Worm (Caenorhabditis elegans) whole organism, L4 larva: ENCODE measurements around the gene cest-17.

Source experiments
- F10B5.3 ChIP-seq: sonication (generic microtip); optimal IDR thresholded peaks from 2 replicates; lab custom pipeline; 2016; ENCODE audit warnings: mild to moderate bottlenecking, missing genetic modification characterization, missing compliant biosample characterization
- F26F4.8 ChIP-seq: fragments of 200-800 bp; sonication (Bioruptor generic); conservative IDR thresholded peaks from 2 replicates; pipeline ENCODE4 v1.3.6; 2022; ENCODE audit warnings: missing genetic modification characterization, missing compliant biosample characterization
- F37D6.2 ChIP-seq: sonication (generic microtip); optimal IDR thresholded peaks from 2 replicates; lab custom pipeline; 2016; ENCODE audit warnings: mild to moderate bottlenecking, missing genetic modification characterization, missing compliant biosample characterization
- T20F7.1 ChIP-seq: fragments of 200-800 bp; sonication (Bioruptor generic); optimal IDR thresholded peaks from 2 replicates; lab custom pipeline; 2018; ENCODE audit warnings: mild to moderate bottlenecking, missing genetic modification characterization, missing compliant biosample characterization
- T26A8.4 ChIP-seq: fragments of 200-800 bp; sonication (Bioruptor generic); IDR thresholded peaks from 2 replicates; pipeline ENCODE4 v1.3.6; 2022; ENCODE audit warnings: missing genetic modification characterization, missing compliant biosample characterization
- Y48G9A.11 ChIP-seq: fragments of 200-800 bp; sonication (Bioruptor generic); IDR thresholded peaks from 2 replicates; pipeline ENCODE4 v1.3.6; 2022; ENCODE audit warnings: missing genetic modification reagents, missing genetic modification characterization, missing compliant biosample characterization
- ZK546.5 ChIP-seq, 2 experiments: sonication (generic microtip); optimal IDR thresholded peaks; 2 replicates each; lab custom pipeline; 2017; ENCODE audit warnings: missing biosample characterization in 2 of 2, missing genetic modification characterization in 2 of 2
- aha-1 ChIP-seq: fragments of 150-350 bp; peaks from one replicate; lab custom pipeline; 2014; ENCODE audit warnings: missing biosample characterization, missing genetic modification characterization
- arid-1 ChIP-seq: fragments of 200-800 bp; sonication (Bioruptor generic); conservative IDR thresholded peaks from 2 replicates; pipeline ENCODE4 v1.3.6; 2022; ENCODE audit warnings: missing genetic modification reagents, missing genetic modification characterization, missing compliant biosample characterization
- attf-4 ChIP-seq: sonication (generic microtip); optimal IDR thresholded peaks from 3 replicates; lab custom pipeline; 2017; ENCODE audit warnings: missing biosample characterization, missing genetic modification characterization
- ceh-28 ChIP-seq: fragments of 150-350 bp; optimal IDR thresholded peaks from 2 replicates; lab custom pipeline; 2014; ENCODE audit warnings: missing biosample characterization, missing genetic modification reagents, missing genetic modification characterization
- ceh-32 ChIP-seq: sonication (generic microtip); optimal IDR thresholded peaks from 2 replicates; lab custom pipeline; 2016; ENCODE audit warnings: mild to moderate bottlenecking, missing genetic modification characterization, missing compliant biosample characterization; ENCODE audit not compliant: poor library complexity
- daf-12 ChIP-seq: fragments of 150-350 bp; optimal IDR thresholded peaks from 2 replicates; lab custom pipeline; 2014; ENCODE audit warnings: missing biosample characterization, missing genetic modification reagents, missing genetic modification characterization
- daf-16 ChIP-seq, 3 experiments: sonication (generic microtip); optimal IDR thresholded peaks; 2 replicates each; lab custom pipeline; 2016 to 2017; ENCODE audit warnings: missing genetic modification characterization in 3 of 3, missing genetic modification reagents in 3 of 3, mild to moderate bottlenecking in 2 of 3, missing compliant biosample characterization in 2 of 3, missing biosample characterization in 1 of 3, moderate library complexity in 1 of 3
- daf-19 ChIP-seq: fragments of 200-800 bp; sonication (Bioruptor generic); conservative IDR thresholded peaks from 2 replicates; pipeline ENCODE4 v1.3.6; 2022; ENCODE audit warnings: missing genetic modification characterization, missing compliant biosample characterization
- dmd-6 ChIP-seq: fragments of 200-800 bp; sonication (Bioruptor generic); IDR thresholded peaks from 2 replicates; pipeline ENCODE4 v1.3.6; 2022; ENCODE audit warnings: missing genetic modification reagents, missing genetic modification characterization, missing compliant biosample characterization
- dmd-9 ChIP-seq: fragments of 200-800 bp; sonication (Bioruptor generic); IDR thresholded peaks from 2 replicates; pipeline ENCODE4 v1.3.6; 2022; ENCODE audit warnings: missing genetic modification reagents, missing genetic modification characterization, missing compliant biosample characterization
- dve-1 ChIP-seq: sonication (generic microtip); optimal IDR thresholded peaks from 2 replicates; lab custom pipeline; 2017; ENCODE audit warnings: antibody characterized with exemption, mild to moderate bottlenecking, missing genetic modification characterization, missing compliant biosample characterization; ENCODE audit not compliant: insufficient read depth
- fkh-10 ChIP-seq: fragments of 150-350 bp; optimal IDR thresholded peaks from 2 replicates; lab custom pipeline; 2014; ENCODE audit warnings: missing biosample characterization, missing genetic modification reagents, missing genetic modification characterization
- fos-1 ChIP-seq: fragments of 150-350 bp; optimal IDR thresholded peaks from 2 replicates; lab custom pipeline; 2014; ENCODE audit warnings: missing biosample characterization, missing genetic modification characterization
- hif-1 ChIP-seq, 2 experiments: sonication (generic microtip); optimal IDR thresholded peaks; 2 replicates each; lab custom pipeline; 2016 to 2017; ENCODE audit warnings: missing compliant biosample characterization in 2 of 2, missing genetic modification characterization in 2 of 2, missing genetic modification reagents in 2 of 2, missing genotype in 2 of 2, mild to moderate bottlenecking in 1 of 2
- hlh-11 ChIP-seq: fragments of 200-800 bp; sonication (Bioruptor generic); optimal IDR thresholded peaks from 2 replicates; lab custom pipeline; 2018; ENCODE audit warnings: mild to moderate bottlenecking, missing genetic modification characterization, missing compliant biosample characterization
- hlh-30 ChIP-seq: sonication (generic microtip); optimal IDR thresholded peaks from 2 replicates; lab custom pipeline; 2017; ENCODE audit warnings: antibody characterized with exemption, mild to moderate bottlenecking, missing genetic modification characterization, missing compliant biosample characterization; ENCODE audit not compliant: insufficient read depth
- jun-1 ChIP-seq: fragments of 150-350 bp; optimal IDR thresholded peaks from 2 replicates; lab custom pipeline; 2014; ENCODE audit warnings: missing biosample characterization, missing genetic modification reagents, missing genetic modification characterization
- lin-1 ChIP-seq: fragments of 200-800 bp; sonication (Bioruptor generic); IDR thresholded peaks from 2 replicates; pipeline ENCODE4 v1.3.6; 2022; ENCODE audit warnings: missing genetic modification reagents, missing genetic modification characterization, missing compliant biosample characterization
- lin-13 ChIP-seq: fragments of 150-350 bp; optimal IDR thresholded peaks from 2 replicates; lab custom pipeline; 2014; ENCODE audit warnings: missing biosample characterization, missing genetic modification reagents, missing genetic modification characterization
- lsy-2 ChIP-seq, 2 experiments: fragments of 150-350 bp in 1 of 2; sonication (generic microtip) in 1 of 2; optimal IDR thresholded peaks; 2 replicates each; lab custom pipeline; 2014 to 2017; ENCODE audit warnings: missing biosample characterization in 2 of 2, missing genetic modification characterization in 2 of 2
- mdt-29 ChIP-seq: fragments of 200-800 bp; sonication (Bioruptor generic); IDR thresholded peaks from 2 replicates; pipeline ENCODE4 v1.3.6; 2022; ENCODE audit warnings: missing genetic modification reagents, missing genetic modification characterization, missing compliant biosample characterization
- mep-1 ChIP-seq: fragments of 150-350 bp; sonication (generic microtip); optimal IDR thresholded peaks from 3 replicates; lab custom pipeline; 2014; ENCODE audit warnings: missing biosample characterization, missing genetic modification characterization
- mes-2 ChIP-seq: sonication (generic microtip); optimal IDR thresholded peaks from 2 replicates; lab custom pipeline; 2016; ENCODE audit warnings: missing genotype, mild to moderate bottlenecking, missing genetic modification characterization, missing compliant biosample characterization; ENCODE audit not compliant: poor library complexity, severe bottlenecking
- mxl-3 ChIP-seq: fragments of 200-800 bp; sonication (Bioruptor generic); optimal IDR thresholded peaks from 2 replicates; lab custom pipeline; 2018; ENCODE audit warnings: mild to moderate bottlenecking, missing genetic modification characterization, missing compliant biosample characterization
- nhr-10 ChIP-seq: fragments of 150-350 bp; optimal IDR thresholded peaks from 2 replicates; lab custom pipeline; 2014; ENCODE audit warnings: missing biosample characterization, missing genetic modification characterization
- nhr-111 ChIP-seq: fragments of 200-800 bp; sonication (Bioruptor generic); optimal IDR thresholded peaks from 2 replicates; lab custom pipeline; 2018; ENCODE audit warnings: mild to moderate bottlenecking, missing genetic modification characterization, missing compliant biosample characterization
- nhr-28 ChIP-seq: fragments of 150-350 bp; optimal IDR thresholded peaks from 2 replicates; lab custom pipeline; 2014; ENCODE audit warnings: missing biosample characterization, missing genetic modification characterization
- nhr-6 ChIP-seq: fragments of 150-350 bp; optimal IDR thresholded peaks from 2 replicates; lab custom pipeline; 2014; ENCODE audit warnings: missing biosample characterization, missing genetic modification characterization
- php-3 ChIP-seq: fragments of 200-800 bp; sonication (Bioruptor generic); IDR thresholded peaks from 2 replicates; pipeline ENCODE4 v1.3.6; 2022; ENCODE audit warnings: missing genetic modification reagents, missing genetic modification characterization, missing compliant biosample characterization
- pqm-1 ChIP-seq: sonication (generic microtip); optimal IDR thresholded peaks from 2 replicates; lab custom pipeline; 2017; ENCODE audit warnings: missing biosample characterization, missing genetic modification characterization
- set-16 ChIP-seq: fragments of 200-800 bp; sonication (Bioruptor generic); IDR thresholded peaks from 2 replicates; pipeline ENCODE4 v1.3.6; 2022; ENCODE audit warnings: missing genetic modification reagents, missing genetic modification characterization, missing compliant biosample characterization
- skn-1 ChIP-seq: fragments of 150-350 bp; optimal IDR thresholded peaks from 2 replicates; lab custom pipeline; 2014; ENCODE audit warnings: missing biosample characterization, missing genetic modification characterization
- snpc-1.2 ChIP-seq: fragments of 200-800 bp; sonication (Bioruptor generic); IDR thresholded peaks from 2 replicates; pipeline ENCODE4 v1.3.6; 2022; ENCODE audit warnings: missing genetic modification reagents, missing genetic modification characterization, missing compliant biosample characterization
- snpc-4 ChIP-seq: fragments of 150-350 bp; optimal IDR thresholded peaks from 2 replicates; lab custom pipeline; 2014; ENCODE audit warnings: missing biosample characterization, missing genetic modification characterization
- tra-1 ChIP-seq: fragments of 200-800 bp; sonication (Bioruptor generic); IDR thresholded peaks from 2 replicates; pipeline ENCODE4 v1.3.6; 2022; ENCODE audit warnings: missing genetic modification reagents, missing genetic modification characterization, missing compliant biosample characterization
- unc-130 ChIP-seq: sonication (generic microtip); optimal IDR thresholded peaks from 2 replicates; lab custom pipeline; 2016; ENCODE audit warnings: missing genetic modification reagents, missing genetic modification characterization, missing compliant biosample characterization
- unc-62 ChIP-seq, 3 experiments: fragments of 150-350 bp in 1 of 3; sonication (generic microtip); optimal IDR thresholded peaks in 2 of 3; peaks in 1 of 3; 1 replicate in 1 of 3; 2 replicates in 2 of 3; lab custom pipeline; 2014 to 2017; ENCODE audit warnings: missing biosample characterization in 3 of 3, missing genetic modification characterization in 3 of 3, missing genetic modification reagents in 3 of 3, missing genotype in 1 of 3
- zag-1 ChIP-seq: fragments of 150-350 bp; optimal IDR thresholded peaks from 2 replicates; lab custom pipeline; 2014; ENCODE audit warnings: missing biosample characterization, missing genetic modification characterization
- zfp-2 ChIP-seq: sonication (generic microtip); optimal IDR thresholded peaks from 2 replicates; lab custom pipeline; 2016; ENCODE audit warnings: mild to moderate bottlenecking, missing genetic modification characterization, missing compliant biosample characterization
- zip-11 ChIP-seq: fragments of 200-800 bp; sonication (Bioruptor generic); IDR thresholded peaks from 2 replicates; pipeline ENCODE4 v1.3.6; 2022; ENCODE audit warnings: missing genetic modification characterization, missing compliant biosample characterization

cest-17 gene

DNA sequence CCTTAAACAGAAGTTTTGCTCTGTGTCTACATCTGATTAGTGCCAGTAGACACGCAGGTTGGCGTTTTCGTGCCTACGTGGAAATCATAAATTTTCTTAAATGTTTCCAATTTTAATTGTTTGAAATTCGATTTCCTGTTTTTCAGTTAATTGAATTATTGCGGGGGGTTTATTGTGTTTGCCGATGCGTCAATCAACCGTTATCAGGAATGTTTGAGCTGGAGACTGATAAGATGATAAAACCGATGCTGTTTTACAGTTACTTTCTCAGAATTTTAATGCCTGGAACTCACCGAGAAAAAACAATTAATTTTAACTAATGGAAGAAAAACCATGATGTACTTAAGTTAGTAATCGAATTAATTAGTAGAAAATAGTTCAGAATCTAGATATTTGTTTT lies 14.0 kb downstream of the cest-17 start (continued):
- peak; percentile 77 for TF ChIP-seq php-3 (GFP tag; lab: Robert Waterston, UW)
- no peak for TF ChIP-seq zip-11 (GFP tag; lab: Robert Waterston, UW)
- TF ChIP-seq nhr-28 (tag; lab: Kevin White, UChicago): peak; percentile 25
- peak; percentile 66 for TF ChIP-seq pqm-1 (tag; lab: Kevin White, UChicago)
- TF ChIP-seq unc-62 (GFP tag; optimal IDR thresholded peaks at IDR 0.05 in 1 of 2; lab: Kevin White, UChicago): no peak
- no peak for TF ChIP-seq unc-62 (tag; optimal IDR thresholded peaks at IDR 0.05; lab: Kevin White, UChicago)
- TF ChIP-seq ceh-32 (tag; lab: Kevin White, UChicago): no peak
- peak; percentile 81 for TF ChIP-seq dmd-6
- no peak for TF ChIP-seq set-16
- TF ChIP-seq skn-1 (tag; lab: Kevin White, UChicago): no peak
- peak in 1 of 2 experiments; percentile 23 for TF ChIP-seq hif-1 (tag; optimal IDR thresholded peaks at IDR 0.05; lab: Kevin White, UChicago)
- no peak for TF ChIP-seq jun-1
- TF ChIP-seq snpc-4 (tag; lab: Kevin White, UChicago): no peak
- no peak for TF ChIP-seq nhr-10
- no peak for TF ChIP-seq lsy-2 (tag; optimal IDR thresholded peaks at IDR 0.05; lab: Kevin White, UChicago)
- no peak for TF ChIP-seq fos-1 (tag; lab: Kevin White, UChicago)
- no peak for TF ChIP-seq Y48G9A.11 (GFP tag; lab: Robert Waterston, UW)
- TF ChIP-seq hlh-11: peak; percentile 63
- no peak for TF ChIP-seq unc-130
- peak; percentile 53; the same call in 1 of the 2 replicates for TF ChIP-seq tra-1 (GFP tag; lab: Robert Waterston, UW)
- no peak for TF ChIP-seq fkh-10 (GFP tag; lab: Kevin White, UChicago)
- no peak for TF ChIP-seq T20F7.1 (GFP tag; lab: Kevin White, UChicago)
- TF ChIP-seq arid-1 (GFP tag; lab: Robert Waterston, UW): no peak
- TF ChIP-seq dmd-9 (GFP tag; lab: Robert Waterston, UW): no peak

DNA sequence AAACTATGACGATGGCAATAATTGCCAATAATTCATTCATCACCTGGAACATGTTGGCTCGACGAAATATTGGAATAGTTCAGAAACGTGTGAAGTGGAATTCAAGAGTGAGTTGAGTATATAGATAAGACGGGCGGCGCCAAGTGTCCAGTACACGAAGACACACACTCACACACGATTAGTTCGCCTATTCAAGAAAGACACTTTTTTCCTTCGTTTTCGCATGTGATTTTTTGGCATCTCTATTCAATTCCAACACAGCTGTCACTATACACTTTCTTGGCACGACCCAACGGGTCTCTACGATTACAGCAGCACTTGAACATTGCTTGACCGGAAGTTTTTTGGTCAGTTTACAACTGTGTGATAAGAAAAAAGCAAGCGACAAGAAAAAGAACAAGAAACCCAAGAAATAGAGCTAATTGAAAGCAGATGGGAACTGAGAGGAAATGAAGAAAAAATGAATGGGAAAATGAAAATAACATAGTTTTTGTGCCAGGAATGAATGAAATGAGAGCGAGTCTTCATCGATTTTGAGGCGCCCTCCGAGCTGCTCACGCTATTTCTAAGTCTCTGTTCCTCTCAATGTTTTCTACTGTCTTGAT lies 14.6 kb downstream of the cest-17 start, which contains the start of gene K07C11.8:
Gene K07C11.8, minus strand, starts transcription at position 224 of the 605 bp plus-strand sequence.
- TF ChIP-seq hlh-11 (peak; percentile 71), fkh-10 (GFP tag; lab: Kevin White, UChicago) (peak; percentile 23), daf-16 (GFP tag; optimal IDR thresholded peaks at IDR 0.05; lab: Kevin White, UChicago) (no peak), daf-16 (tag; optimal IDR thresholded peaks at IDR 0.05; lab: Kevin White, UChicago) (peak; percentile 10), zag-1 (tag; lab: Kevin White, UChicago) (no peak), mes-2 (tag; lab: Kevin White, UChicago) (no peak), lin-1 (GFP tag; lab: Robert Waterston, UW) (peak; percentile 14; the same call in 1 of the 2 replicates), hlh-30 (tag; lab: Kevin White, UChicago) (peak; percentile 7), F10B5.3 (tag; lab: Kevin White, UChicago) (no peak), ZK546.5 (tag; optimal IDR thresholded peaks at IDR 0.05; lab: Kevin White, UChicago) (no peak), skn-1 (tag; lab: Kevin White, UChicago) (no peak), daf-12 (tag; lab: Kevin White, UChicago) (no peak), lsy-2 (tag; optimal IDR thresholded peaks at IDR 0.05; lab: Kevin White, UChicago) (no peak), attf-4 (tag; lab: Kevin White, UChicago) (no peak), ceh-32 (tag; lab: Kevin White, UChicago) (no peak), zfp-2 (tag; lab: Kevin White, UChicago) (no peak), nhr-28 (tag; lab: Kevin White, UChicago) (peak; percentile 50), nhr-6 (tag; lab: Kevin White, UChicago) (no peak), jun-1 (no peak), lin-13 (GFP tag; lab: Kevin White, UChicago) (no peak), dve-1 (tag; lab: Kevin White, UChicago) (peak; percentile 25), mdt-29 (GFP tag; lab: Robert Waterston, UW) (peak; percentile 23; the same call in 1 of the 2 replicates), mxl-3 (GFP tag; lab: Kevin White, UChicago) (peak; percentile 34), F26F4.8 (GFP tag; lab: Robert Waterston, UW) (no peak), nhr-111 (no peak), T26A8.4 (GFP tag; lab: Robert Waterston, UW) (no peak), mep-1 (tag; lab: Kevin White, UChicago) (no peak), aha-1 (tag; lab: Kevin White, UChicago) (peak; percentile 44), daf-19 (GFP tag; lab: Robert Waterston, UW) (no peak), snpc-1.2 (GFP tag; lab: Robert Waterston, UW) (no peak), dmd-6 (peak; percentile 78), dmd-9 (GFP tag; lab: Robert Waterston, UW) (no peak), set-16 (no peak), hif-1 (tag; optimal IDR thresholded peaks at IDR 0.05; lab: Kevin White, UChicago) (no peak), F37D6.2 (tag; lab: Kevin White, UChicago) (no peak), ceh-28 (tag; lab: Kevin White, UChicago) (no peak)
